Worm (Caenorhabditis elegans) whole organism, late embryonic: ENCODE data around the gene C04A2.15.
A peak's percentile ranks its signal among the peaks of the same experiment; 100 is the strongest.

Experiments used
- C38D4.7 ChIP-seq: fragments of 200-800 bp; sonication (Bioruptor generic); optimal IDR thresholded peaks from 2 replicates; lab custom pipeline; 2018; ENCODE audit warnings: mild to moderate bottlenecking, missing genetic modification characterization, moderate library complexity, missing compliant biosample characterization
- F13H6.1 ChIP-seq: sonication (generic microtip); optimal IDR thresholded peaks from 2 replicates; lab custom pipeline; 2016; ENCODE audit warnings: missing genetic modification characterization, missing compliant biosample characterization
- K09A11.1 ChIP-seq: sonication (generic microtip); optimal IDR thresholded peaks from 2 replicates; lab custom pipeline; 2017; ENCODE audit warnings: antibody characterized with exemption, mild to moderate bottlenecking, missing genetic modification characterization, missing compliant biosample characterization; ENCODE audit not compliant: insufficient read depth
- T23F11.4 ChIP-seq: fragments of 200-800 bp; sonication (Bioruptor generic); optimal IDR thresholded peaks from 2 replicates; lab custom pipeline; 2018; ENCODE audit warnings: mild to moderate bottlenecking, missing genetic modification characterization, missing compliant biosample characterization
- ama-1 ChIP-seq: fragments of 150-350 bp; optimal IDR thresholded peaks from 2 replicates; lab custom pipeline; 2014
- ceh-14 ChIP-seq: sonication (generic microtip); optimal IDR thresholded peaks from 2 replicates; lab custom pipeline; 2016; ENCODE audit warnings: missing genotype, missing genetic modification characterization, missing compliant biosample characterization
- ceh-18 ChIP-seq: sonication (generic microtip); optimal IDR thresholded peaks from 2 replicates; lab custom pipeline; 2016; ENCODE audit warnings: missing genetic modification characterization, missing compliant biosample characterization
- ceh-22 ChIP-seq: sonication (generic microtip); optimal IDR thresholded peaks from 2 replicates; lab custom pipeline; 2017; ENCODE audit warnings: missing biosample characterization, missing genetic modification characterization
- ceh-24 ChIP-seq: sonication (generic microtip); optimal IDR thresholded peaks from 2 replicates; lab custom pipeline; 2016; ENCODE audit warnings: mild to moderate bottlenecking, missing genetic modification characterization, missing compliant biosample characterization
- ceh-30 ChIP-seq: fragments of 150-350 bp; optimal IDR thresholded peaks from 2 replicates; lab custom pipeline; 2014; ENCODE audit warnings: missing biosample characterization, missing genetic modification characterization
- ceh-31 ChIP-seq: sonication (generic microtip); optimal IDR thresholded peaks from 2 replicates; lab custom pipeline; 2016; ENCODE audit warnings: missing genetic modification characterization, missing compliant biosample characterization
- ceh-34 ChIP-seq: sonication (generic microtip); optimal IDR thresholded peaks from 2 replicates; lab custom pipeline; 2016; ENCODE audit warnings: mild to moderate bottlenecking, missing genetic modification characterization, missing compliant biosample characterization
- ceh-45 ChIP-seq: fragments of 200-800 bp; sonication (Bioruptor generic); IDR thresholded peaks from 2 replicates; pipeline ENCODE4 v1.3.6; 2022; ENCODE audit warnings: missing genetic modification reagents, missing genetic modification characterization, missing compliant biosample characterization
- ceh-6 ChIP-seq: fragments of 200-800 bp; sonication (Bioruptor generic); optimal IDR thresholded peaks from 2 replicates; lab custom pipeline; 2018; ENCODE audit warnings: mild to moderate bottlenecking, missing genetic modification characterization, missing compliant biosample characterization
- che-1 ChIP-seq: sonication (generic microtip); optimal IDR thresholded peaks from 2 replicates; lab custom pipeline; 2016; ENCODE audit warnings: mild to moderate bottlenecking, missing genetic modification characterization, missing compliant biosample characterization
- dmd-4 ChIP-seq: sonication (generic microtip); optimal IDR thresholded peaks from 2 replicates; lab custom pipeline; 2016; ENCODE audit warnings: borderline replicate concordance, missing genetic modification characterization, missing compliant biosample characterization
- dve-1 ChIP-seq: sonication (generic microtip); optimal IDR thresholded peaks from 2 replicates; lab custom pipeline; 2017; ENCODE audit warnings: antibody characterized with exemption, mild to moderate bottlenecking, missing genetic modification characterization, missing compliant biosample characterization
- elt-2 ChIP-seq: sonication (generic microtip); optimal IDR thresholded peaks from 2 replicates; lab custom pipeline; 2016; ENCODE audit warnings: missing genetic modification reagents, missing genetic modification characterization, missing compliant biosample characterization
- elt-4 ChIP-seq: sonication (generic microtip); optimal IDR thresholded peaks from 2 replicates; lab custom pipeline; 2016; ENCODE audit warnings: missing genetic modification characterization, missing compliant biosample characterization
- ets-4 ChIP-seq: sonication (generic microtip); optimal IDR thresholded peaks from 2 replicates; lab custom pipeline; 2016; ENCODE audit warnings: missing genetic modification characterization, missing compliant biosample characterization
- fax-1 ChIP-seq: sonication (generic microtip); optimal IDR thresholded peaks from 2 replicates; lab custom pipeline; 2016; ENCODE audit warnings: missing genotype, missing genetic modification characterization, missing compliant biosample characterization
- fkh-6 ChIP-seq: sonication (generic microtip); optimal IDR thresholded peaks from 2 replicates; lab custom pipeline; 2016; ENCODE audit warnings: missing genetic modification characterization, missing compliant biosample characterization
- gmeb-2 ChIP-seq: sonication (generic microtip); optimal IDR thresholded peaks from 2 replicates; lab custom pipeline; 2016; ENCODE audit warnings: missing genetic modification characterization, inconsistent platforms, missing compliant biosample characterization
- hlh-13 ChIP-seq: fragments of 200-800 bp; sonication (Bioruptor generic); optimal IDR thresholded peaks from 2 replicates; lab custom pipeline; 2018; ENCODE audit warnings: mild to moderate bottlenecking, missing genetic modification characterization, missing compliant biosample characterization
- hlh-15 ChIP-seq: sonication (generic microtip); optimal IDR thresholded peaks from 2 replicates; lab custom pipeline; 2016; ENCODE audit warnings: missing genetic modification characterization, missing compliant biosample characterization
- hlh-30 ChIP-seq: sonication (generic microtip); optimal IDR thresholded peaks from 2 replicates; lab custom pipeline; 2017; ENCODE audit warnings: antibody characterized with exemption, missing genetic modification characterization, missing compliant biosample characterization; ENCODE audit not compliant: insufficient read depth
- hlh-8 ChIP-seq: sonication (generic microtip); optimal IDR thresholded peaks from 2 replicates; lab custom pipeline; 2016; ENCODE audit warnings: missing genotype, missing genetic modification characterization, missing compliant biosample characterization
- lin-11 ChIP-seq: fragments of 200-800 bp; sonication (Bioruptor generic); optimal IDR thresholded peaks from 2 replicates; lab custom pipeline; 2018; ENCODE audit warnings: mild to moderate bottlenecking, missing genetic modification characterization, missing compliant biosample characterization
- madf-2 ChIP-seq: sonication (generic microtip); optimal IDR thresholded peaks from 2 replicates; lab custom pipeline; 2017; ENCODE audit warnings: missing genetic modification characterization, missing compliant biosample characterization
- nfya-1 ChIP-seq: sonication (generic microtip); optimal IDR thresholded peaks from 2 replicates; lab custom pipeline; 2017; ENCODE audit warnings: missing genetic modification characterization, mild to moderate bottlenecking, missing compliant biosample characterization, antibody characterized with exemption, moderate library complexity
- nhr-11 ChIP-seq: fragments of 150-350 bp; optimal IDR thresholded peaks from 2 replicates; lab custom pipeline; 2014; ENCODE audit warnings: missing biosample characterization, missing genetic modification characterization
- nhr-232 ChIP-seq: sonication (generic microtip); optimal IDR thresholded peaks from 2 replicates; lab custom pipeline; 2016; ENCODE audit warnings: missing genetic modification characterization, missing compliant biosample characterization
- pag-3 ChIP-seq: sonication (generic microtip); optimal IDR thresholded peaks from 2 replicates; lab custom pipeline; 2016; ENCODE audit warnings: missing compliant biosample characterization, missing genetic modification characterization, borderline replicate concordance
- pax-1 ChIP-seq: fragments of 150-350 bp; optimal IDR thresholded peaks from 2 replicates; lab custom pipeline; 2014; ENCODE audit warnings: missing biosample characterization, missing genetic modification characterization
- pha-2 ChIP-seq: sonication (generic microtip); optimal IDR thresholded peaks from 2 replicates; lab custom pipeline; 2017; ENCODE audit warnings: mild to moderate bottlenecking, missing genetic modification characterization, missing compliant biosample characterization
- pqm-1 ChIP-seq: sonication (generic microtip); optimal IDR thresholded peaks from 2 replicates; lab custom pipeline; 2016; ENCODE audit warnings: missing genetic modification characterization, missing compliant biosample characterization
- ref-2 ChIP-seq: sonication (generic microtip); optimal IDR thresholded peaks from 2 replicates; lab custom pipeline; 2016; ENCODE audit warnings: missing genetic modification characterization, missing compliant biosample characterization
- rnt-1 ChIP-seq: sonication (generic microtip); optimal IDR thresholded peaks from 2 replicates; lab custom pipeline; 2016; ENCODE audit warnings: missing genetic modification characterization, missing compliant biosample characterization
- sox-2 ChIP-seq: fragments of 200-800 bp; sonication (Bioruptor generic); IDR thresholded peaks from 2 replicates; pipeline ENCODE4 v1.3.6; 2022; ENCODE audit warnings: missing genetic modification reagents, missing genetic modification characterization, missing compliant biosample characterization
- tbx-2 ChIP-seq: sonication (generic microtip); optimal IDR thresholded peaks from 2 replicates; lab custom pipeline; 2016; ENCODE audit warnings: missing genetic modification characterization, missing compliant biosample characterization
- tbx-7 ChIP-seq: sonication (generic microtip); optimal IDR thresholded peaks from 2 replicates; lab custom pipeline; 2016; ENCODE audit warnings: missing genotype, missing genetic modification characterization, missing compliant biosample characterization
- unc-3 ChIP-seq, 2 experiments: fragments of 200-800 bp in 1 of 2; sonication (Bioruptor generic) in 1 of 2; sonication (generic microtip) in 1 of 2; conservative IDR thresholded peaks in 1 of 2; optimal IDR thresholded peaks in 1 of 2; 2 replicates each; pipeline versions ENCODE4 v1.3.6 to Lab custom; 2016 to 2022; ENCODE audit warnings: missing compliant biosample characterization in 2 of 2, missing genetic modification characterization in 2 of 2, missing genetic modification reagents in 1 of 2
- unc-42 ChIP-seq: sonication (generic microtip); optimal IDR thresholded peaks from 2 replicates; lab custom pipeline; 2016; ENCODE audit warnings: missing genotype, missing genetic modification characterization, missing compliant biosample characterization
- unc-55 ChIP-seq: sonication (generic microtip); optimal IDR thresholded peaks from 2 replicates; lab custom pipeline; 2017; ENCODE audit warnings: missing biosample characterization, missing genetic modification reagents, missing genetic modification characterization
- unc-86 ChIP-seq: sonication (generic microtip); optimal IDR thresholded peaks from 2 replicates; lab custom pipeline; 2016; ENCODE audit warnings: missing genetic modification characterization, missing compliant biosample characterization
- zip-5 ChIP-seq: sonication (generic microtip); optimal IDR thresholded peaks from 2 replicates; lab custom pipeline; 2016; ENCODE audit warnings: missing genetic modification characterization, missing compliant biosample characterization
- ztf-16 ChIP-seq: sonication (generic microtip); optimal IDR thresholded peaks from 2 replicates; lab custom pipeline; 2017; ENCODE audit warnings: missing genetic modification characterization, missing compliant biosample characterization

Gene C04A2.15

ce11 chrII:6825732-6826131, 26.3 kb upstream of the C04A2.15 start:
- TF ChIP-seq ceh-6 = no peak
- TF ChIP-seq ref-2 (tag; lab: Kevin White, UChicago) = peak; percentile 41
- peak; percentile 88 for TF ChIP-seq unc-55 (GFP tag; lab: Kevin White, UChicago)
- TF ChIP-seq tbx-7 (tag; lab: Kevin White, UChicago) = no peak
- peak; percentile 39 for TF ChIP-seq F13H6.1 (tag; lab: Kevin White, UChicago)
- TF ChIP-seq hlh-13 (GFP tag; lab: Kevin White, UChicago) = no peak
- TF ChIP-seq tbx-2 (tag; lab: Kevin White, UChicago) = peak; percentile 10
- TF ChIP-seq ets-4 (tag; lab: Kevin White, UChicago) = no peak
- TF ChIP-seq nfya-1 (tag; lab: Kevin White, UChicago) = peak; percentile 51
- no peak for TF ChIP-seq ztf-16 (tag; lab: Kevin White, UChicago)
- peak; percentile 72 for TF ChIP-seq rnt-1 (tag; lab: Kevin White, UChicago)
- no peak for TF ChIP-seq ceh-24 (tag; lab: Kevin White, UChicago)
- TF ChIP-seq pqm-1 (tag; lab: Kevin White, UChicago) = no peak
- no peak for TF ChIP-seq fax-1 (tag; lab: Kevin White, UChicago)
- no peak for TF ChIP-seq dmd-4 (tag; lab: Kevin White, UChicago)
- TF ChIP-seq gmeb-2 (tag; lab: Kevin White, UChicago) = no peak
- TF ChIP-seq unc-86 (tag; lab: Kevin White, UChicago) = no peak
- no peak for TF ChIP-seq T23F11.4 (GFP tag; lab: Kevin White, UChicago)
- peak; percentile 14 for TF ChIP-seq ceh-14 (tag; lab: Kevin White, UChicago)
- no peak for TF ChIP-seq ceh-45 (GFP tag; lab: Robert Waterston, UW)
- peak; percentile 82 for TF ChIP-seq unc-42 (tag; lab: Kevin White, UChicago)
- no peak for TF ChIP-seq ceh-18 (tag; lab: Kevin White, UChicago)
- no peak for TF ChIP-seq che-1 (tag; lab: Kevin White, UChicago)
- TF ChIP-seq, all 69 proteins: peak for 8

- TF ChIP-seq sox-2 (GFP tag; lab: Robert Waterston, UW) (no peak), gmeb-2 (tag; lab: Kevin White, UChicago) (no peak), ceh-18 (tag; lab: Kevin White, UChicago) (peak; percentile 46), madf-2 (tag; lab: Kevin White, UChicago) (no peak), hlh-8 (tag; lab: Kevin White, UChicago) (peak; percentile 12), unc-55 (GFP tag; lab: Kevin White, UChicago) (no peak), K09A11.1 (no peak), ceh-30 (tag; lab: Kevin White, UChicago) (no peak), pax-1 (tag; lab: Kevin White, UChicago) (no peak), T23F11.4 (GFP tag; lab: Kevin White, UChicago) (no peak), hlh-30 (tag; lab: Kevin White, UChicago) (peak; percentile 11), tbx-7 (tag; lab: Kevin White, UChicago) (no peak), fax-1 (tag; lab: Kevin White, UChicago) (no peak), unc-3 (GFP tag; conservative IDR thresholded peaks at IDR 0.05; lab: Robert Waterston, UW) (no peak), unc-3 (tag; optimal IDR thresholded peaks at IDR 0.05; lab: Kevin White, UChicago) (no peak), nhr-11 (tag; lab: Kevin White, UChicago) (no peak), ceh-14 (tag; lab: Kevin White, UChicago) (no peak), elt-4 (tag; lab: Kevin White, UChicago) (no peak), nfya-1 (tag; lab: Kevin White, UChicago) (peak; percentile 39), ceh-45 (GFP tag; lab: Robert Waterston, UW) (no peak), pag-3 (tag; lab: Kevin White, UChicago) (no peak), lin-11 (tag; lab: Kevin White, UChicago) (no peak), elt-2 (tag; lab: Kevin White, UChicago) (no peak), ceh-24 (tag; lab: Kevin White, UChicago) (no peak), C38D4.7 (no peak), zip-5 (tag; lab: Kevin White, UChicago) (no peak), ama-1 (lab: Kevin White, UChicago) (no peak), hlh-15 (tag; lab: Kevin White, UChicago) (no peak), dve-1 (tag; lab: Kevin White, UChicago) (no peak), ceh-22 (tag; lab: Kevin White, UChicago) (no peak), rnt-1 (tag; lab: Kevin White, UChicago) (peak; percentile 31), ets-4 (tag; lab: Kevin White, UChicago) (no peak), fkh-6 (tag; lab: Kevin White, UChicago) (no peak), unc-42 (tag; lab: Kevin White, UChicago) (peak; percentile 44), ceh-31 (tag; lab: Kevin White, UChicago) (no peak), pha-2 (no peak), ceh-34 (tag; lab: Kevin White, UChicago) (peak; percentile 78), nhr-232 (tag; lab: Kevin White, UChicago) (no peak)
Observed at ce11 chrII:6826726-6827125, 25.3 kb upstream of the C04A2.15 start.
